Worm (Caenorhabditis elegans) whole organism, midembryonic: Measurements from ENCODE around the gene F38B6.6.

Experiments used
- flt-1 ChIP-seq: fragments of 200-800 bp; sonication (Bioruptor generic); IDR thresholded peaks from 2 replicates; pipeline ENCODE4 v1.3.6; 2022; ENCODE audit warnings: missing genetic modification characterization, missing compliant biosample characterization
- klf-2 ChIP-seq: fragments of 200-800 bp; sonication (Bioruptor generic); conservative IDR thresholded peaks from 2 replicates; pipeline ENCODE4 v1.3.6; 2022; ENCODE audit warnings: missing genetic modification reagents, missing genetic modification characterization, missing compliant biosample characterization
- tab-1 ChIP-seq: fragments of 200-800 bp; sonication (Bioruptor generic); IDR thresholded peaks from 2 replicates; pipeline ENCODE4 v1.3.6; 2022; ENCODE audit warnings: missing genetic modification characterization, missing compliant biosample characterization

DNA sequence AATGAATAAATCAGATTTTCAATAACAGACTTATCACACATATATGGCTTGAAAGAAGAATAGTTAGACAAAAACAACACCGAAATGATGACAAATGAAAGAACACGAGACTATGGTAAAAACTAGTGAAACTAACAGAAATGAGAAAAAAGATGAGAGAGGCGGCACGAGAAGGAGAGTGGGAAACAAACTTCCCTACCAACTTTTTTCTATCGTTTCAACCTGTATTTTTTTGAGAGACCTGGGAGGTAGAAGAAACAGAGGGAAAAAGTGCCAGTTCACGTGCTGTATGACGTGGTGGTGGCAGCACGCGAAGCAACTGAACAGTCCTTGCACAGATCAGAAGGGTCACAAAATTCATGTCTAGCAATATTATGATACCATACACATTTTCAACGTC lies 47.1 kb downstream of the F38B6.6 start:
- TF ChIP-seq flt-1 (GFP tag; lab: Robert Waterston, UW) (no peak), tab-1 (no peak), klf-2 (GFP tag; lab: Robert Waterston, UW) (no peak)
